Fruit fly (Drosophila melanogaster) whole organism, embryonic: ENCODE measurements around the gene kay.

Source experiments
- Atf3 ChIP-seq: fragments of 200-800 bp; sonication (Bioruptor generic); optimal IDR thresholded peaks from 3 replicates; lab custom pipeline; 2016; ENCODE audit warnings: missing biosample characterization, missing genetic modification characterization
- CG1024 ChIP-seq: fragments of 200-800 bp; sonication (Bioruptor generic); IDR thresholded peaks from 2 replicates; pipeline ENCODE4 v1.3.6; 2022; ENCODE audit warnings: missing biosample characterization, missing genetic modification characterization
- CG10321 ChIP-seq: fragments of 200-800 bp; sonication (Bioruptor generic); IDR thresholded peaks from 2 replicates; pipeline ENCODE4 v1.3.6; 2022; ENCODE audit warnings: missing biosample characterization, missing genetic modification characterization
- CG10543 ChIP-seq: fragments of 200-800 bp; sonication (Bioruptor generic); optimal IDR thresholded peaks from 3 replicates; lab custom pipeline; 2017; ENCODE audit warnings: missing biosample characterization, mild to moderate bottlenecking, missing genetic modification characterization, moderate library complexity
- CG11093 ChIP-seq: fragments of 200-800 bp; sonication (Bioruptor generic); IDR thresholded peaks from 3 replicates; pipeline ENCODE4 v1.3.6; 2022; ENCODE audit warnings: missing biosample characterization, missing genetic modification characterization
- CG12744 ChIP-seq: fragments of 200-800 bp; sonication (Bioruptor generic); optimal IDR thresholded peaks from 2 replicates; lab custom pipeline; 2016; ENCODE audit warnings: missing biosample characterization, missing genetic modification characterization
- CG12942 ChIP-seq: fragments of 200-800 bp; sonication (Bioruptor generic); optimal IDR thresholded peaks from 3 replicates; lab custom pipeline; 2016; ENCODE audit warnings: missing biosample characterization, missing genetic modification characterization
- CG1529 ChIP-seq: fragments of 200-800 bp; sonication (Bioruptor generic); optimal IDR thresholded peaks from 3 replicates; lab custom pipeline; 2018; ENCODE audit warnings: missing biosample characterization, missing genetic modification characterization
- CG17186 ChIP-seq: fragments of 200-800 bp; sonication (Bioruptor generic); optimal IDR thresholded peaks from 3 replicates; lab custom pipeline; 2017; ENCODE audit warnings: missing biosample characterization, missing genetic modification reagents, missing genetic modification characterization
- CG17328 ChIP-seq: fragments of 200-800 bp; sonication (Bioruptor generic); IDR thresholded peaks from 2 replicates; pipeline ENCODE4 v1.3.6; 2022; ENCODE audit warnings: missing biosample characterization, missing genetic modification characterization
- CG17612 ChIP-seq: fragments of 200-800 bp; sonication (Bioruptor generic); IDR thresholded peaks from 2 replicates; pipeline ENCODE4 v1.3.6; 2022; ENCODE audit warnings: missing biosample characterization, missing genetic modification characterization
- CG2129 ChIP-seq: fragments of 200-800 bp; sonication (Bioruptor generic); IDR thresholded peaks from 2 replicates; pipeline ENCODE4 v1.3.6; 2022; ENCODE audit warnings: missing biosample characterization, missing genetic modification characterization; ENCODE audit not compliant: partially characterized antibody
- CG2199 ChIP-seq: fragments of 200-800 bp; sonication (Bioruptor generic); IDR thresholded peaks from 3 replicates; pipeline ENCODE4 v1.3.6; 2022; ENCODE audit warnings: missing biosample characterization, missing genetic modification characterization
- CG2202 ChIP-seq: fragments of 200-800 bp; sonication (Bioruptor generic); optimal IDR thresholded peaks from 2 replicates; lab custom pipeline; 2018; ENCODE audit warnings: missing biosample characterization, mild to moderate bottlenecking, missing genetic modification characterization
- CG2875 ChIP-seq: fragments of 200-800 bp; sonication (Bioruptor generic); optimal IDR thresholded peaks from 2 replicates; lab custom pipeline; 2017; ENCODE audit warnings: missing biosample characterization, mild to moderate bottlenecking, missing genetic modification characterization, missing genetic modification reagents
- CG31224 ChIP-seq: fragments of 200-800 bp; sonication (Bioruptor generic); IDR thresholded peaks from 2 replicates; pipeline ENCODE4 v1.3.6; 2022; ENCODE audit warnings: missing biosample characterization, missing genetic modification characterization
- CG3726 ChIP-seq: fragments of 200-800 bp; sonication (Bioruptor generic); IDR thresholded peaks from 3 replicates; pipeline ENCODE4, ENCODE4 v1.3.6; 2022; ENCODE audit warnings: missing biosample characterization, missing genetic modification characterization
- CG5245 ChIP-seq: fragments of 200-800 bp; sonication (Bioruptor generic); optimal IDR thresholded peaks from 3 replicates; lab custom pipeline; 2016; ENCODE audit warnings: missing biosample characterization, missing genetic modification characterization
- CG6683 ChIP-seq: fragments of 200-800 bp; sonication (Bioruptor generic); optimal IDR thresholded peaks from 2 replicates; lab custom pipeline; 2017; ENCODE audit warnings: missing biosample characterization, mild to moderate bottlenecking, missing genetic modification characterization, missing genetic modification reagents
- CG9437 ChIP-seq: fragments of 200-800 bp; sonication (Bioruptor generic); optimal IDR thresholded peaks from 2 replicates; lab custom pipeline; 2018; ENCODE audit warnings: missing biosample characterization, mild to moderate bottlenecking, missing genetic modification characterization
- Ets97D ChIP-seq: fragments of 200-800 bp; sonication (Bioruptor generic); optimal IDR thresholded peaks from 3 replicates; lab custom pipeline; 2016; ENCODE audit warnings: missing biosample characterization, missing genetic modification characterization
- Hr78 ChIP-seq, 2 experiments: fragments of 200-800 bp in 1 of 2; fragments of >200 bp in 1 of 2; sonication (Bioruptor generic) in 1 of 2; optimal IDR thresholded peaks; 2 replicates each; lab custom pipeline; 2017 to 2019; ENCODE audit warnings: missing biosample characterization in 2 of 2, missing genetic modification characterization in 2 of 2, mild to moderate bottlenecking in 1 of 2, moderate library complexity in 1 of 2
- Max ChIP-seq: fragments of 200-800 bp; sonication (Bioruptor generic); optimal IDR thresholded peaks from 2 replicates; lab custom pipeline; 2016; ENCODE audit warnings: missing biosample characterization, mild to moderate bottlenecking, missing genetic modification characterization
- Nf-YA ChIP-seq: fragments of 200-800 bp; sonication (Bioruptor generic); IDR thresholded peaks from 2 replicates; pipeline ENCODE4 v1.3.6; 2022; ENCODE audit warnings: missing biosample characterization, missing genetic modification characterization
- Opbp ChIP-seq: fragments of 200-800 bp; sonication (Bioruptor generic); IDR thresholded peaks from 3 replicates; pipeline ENCODE4 v1.3.6; 2022; ENCODE audit warnings: missing biosample characterization, missing genetic modification characterization; ENCODE audit not compliant: partially characterized antibody
- Scr ChIP-seq: fragments of 200-800 bp; sonication (Bioruptor generic); IDR thresholded peaks from 2 replicates; pipeline ENCODE4 v1.3.6; 2022; ENCODE audit warnings: missing biosample characterization, missing genetic modification characterization; ENCODE audit not compliant: partially characterized antibody
- Usf ChIP-seq: fragments of 200-800 bp; sonication (Bioruptor generic); optimal IDR thresholded peaks from 2 replicates; lab custom pipeline; 2017; ENCODE audit warnings: missing genotype, missing biosample characterization, missing genetic modification characterization
- Xbp1 ChIP-seq: fragments of 200-800 bp; sonication (Bioruptor generic); optimal IDR thresholded peaks from 3 replicates; lab custom pipeline; 2016; ENCODE audit warnings: missing biosample characterization, mild to moderate bottlenecking, missing genetic modification characterization
- abd-A ChIP-seq: fragments of 200-800 bp; sonication (Bioruptor generic); optimal IDR thresholded peaks from 3 replicates; lab custom pipeline; 2019; ENCODE audit warnings: missing biosample characterization, mild to moderate bottlenecking, missing genetic modification characterization, moderate library complexity
- ac ChIP-seq: fragments of 200-800 bp; sonication (Bioruptor generic); optimal IDR thresholded peaks from 3 replicates; lab custom pipeline; 2017; ENCODE audit warnings: missing biosample characterization, mild to moderate bottlenecking, missing genetic modification characterization
- ara ChIP-seq: fragments of 200-800 bp; sonication (Bioruptor generic); IDR thresholded peaks from 2 replicates; pipeline ENCODE4 v1.3.6; 2022; ENCODE audit warnings: missing biosample characterization, missing genetic modification characterization
- az2 ChIP-seq: fragments of 200-800 bp; sonication (Bioruptor generic); optimal IDR thresholded peaks from 3 replicates; lab custom pipeline; 2016; ENCODE audit warnings: missing biosample characterization, missing genetic modification characterization
- bab2 ChIP-seq: fragments of 200-800 bp; sonication (Bioruptor generic); optimal IDR thresholded peaks from 2 replicates; lab custom pipeline; 2016; ENCODE audit warnings: missing biosample characterization, missing genetic modification characterization
- chinmo ChIP-seq: fragments of 200-800 bp; sonication (Bioruptor generic); IDR thresholded peaks from 4 replicates; pipeline ENCODE4 v1.3.6; 2022; ENCODE audit warnings: missing biosample characterization, missing genetic modification characterization; ENCODE audit not compliant: partially characterized antibody
- chn ChIP-seq: fragments of 200-800 bp; sonication (Bioruptor generic); optimal IDR thresholded peaks from 2 replicates; lab custom pipeline; 2016; ENCODE audit warnings: missing biosample characterization, missing genetic modification characterization
- eve ChIP-seq, 2 experiments: fragments of >200 bp; optimal IDR thresholded peaks; 2 replicates each; lab custom pipeline; 2017; ENCODE audit warnings: missing biosample characterization in 2 of 2, missing genetic modification characterization in 2 of 2
- eyg ChIP-seq: fragments of 200-800 bp; sonication (Bioruptor generic); optimal IDR thresholded peaks from 3 replicates; lab custom pipeline; 2016; ENCODE audit warnings: missing biosample characterization, missing genetic modification characterization
- ftz-f1 ChIP-seq: fragments of 200-800 bp; sonication (Bioruptor generic); optimal IDR thresholded peaks from 2 replicates; lab custom pipeline; 2016; ENCODE audit warnings: missing biosample characterization, missing genetic modification characterization
- gfzf ChIP-seq: fragments of 200-800 bp; sonication (Bioruptor generic); optimal IDR thresholded peaks from 2 replicates; lab custom pipeline; 2016; ENCODE audit warnings: missing biosample characterization, mild to moderate bottlenecking, missing genetic modification characterization, moderate library complexity
- ind ChIP-seq: fragments of 200-800 bp; sonication (Bioruptor generic); optimal IDR thresholded peaks from 3 replicates; lab custom pipeline; 2016; ENCODE audit warnings: missing biosample characterization, missing genetic modification characterization
- knrl ChIP-seq: fragments of 200-800 bp; sonication (Bioruptor generic); IDR thresholded peaks from 3 replicates; pipeline ENCODE4 v1.3.6; 2022; ENCODE audit warnings: missing biosample characterization, missing genetic modification characterization; ENCODE audit not compliant: partially characterized antibody
- mirr ChIP-seq: fragments of 200-800 bp; sonication (Bioruptor generic); optimal IDR thresholded peaks from 3 replicates; lab custom pipeline; 2018; ENCODE audit warnings: missing biosample characterization, mild to moderate bottlenecking, missing genetic modification characterization
- peb ChIP-seq: fragments of 200-800 bp; sonication (Bioruptor generic); IDR thresholded peaks from 2 replicates; pipeline ENCODE4 v1.3.6; 2022; ENCODE audit warnings: missing biosample characterization, missing genetic modification characterization
- pho ChIP-seq: fragments of 200-800 bp; sonication (Bioruptor generic); optimal IDR thresholded peaks from 2 replicates; lab custom pipeline; 2016; ENCODE audit warnings: missing biosample characterization, missing genetic modification characterization
- sd ChIP-seq: fragments of 200-800 bp; sonication (Bioruptor generic); optimal IDR thresholded peaks from 3 replicates; lab custom pipeline; 2018; ENCODE audit warnings: missing biosample characterization, mild to moderate bottlenecking, missing genetic modification characterization, moderate library complexity
- sim ChIP-seq: fragments of 200-800 bp; sonication (Bioruptor generic); IDR thresholded peaks from 2 replicates; pipeline ENCODE4 v1.3.6; 2022; ENCODE audit warnings: missing biosample characterization, missing genetic modification characterization
- sqz ChIP-seq: fragments of 200-800 bp; sonication (Bioruptor generic); optimal IDR thresholded peaks from 3 replicates; lab custom pipeline; 2018; ENCODE audit warnings: missing biosample characterization, mild to moderate bottlenecking, missing genetic modification characterization
- tgo ChIP-seq: fragments of 200-800 bp; sonication (Bioruptor generic); IDR thresholded peaks from 3 replicates; pipeline ENCODE4 v1.3.6; 2022; ENCODE audit warnings: missing biosample characterization, missing genetic modification characterization
- unpg ChIP-seq: fragments of 200-800 bp; sonication (Bioruptor generic); optimal IDR thresholded peaks from 3 replicates; lab custom pipeline; 2018; ENCODE audit warnings: missing biosample characterization, mild to moderate bottlenecking, missing genetic modification characterization, moderate library complexity
- wdn ChIP-seq: fragments of 200-800 bp; sonication (Bioruptor generic); IDR thresholded peaks from 2 replicates; pipeline ENCODE4 v1.3.6; 2022; ENCODE audit warnings: missing biosample characterization, missing genetic modification characterization

The kay gene

DNA sequence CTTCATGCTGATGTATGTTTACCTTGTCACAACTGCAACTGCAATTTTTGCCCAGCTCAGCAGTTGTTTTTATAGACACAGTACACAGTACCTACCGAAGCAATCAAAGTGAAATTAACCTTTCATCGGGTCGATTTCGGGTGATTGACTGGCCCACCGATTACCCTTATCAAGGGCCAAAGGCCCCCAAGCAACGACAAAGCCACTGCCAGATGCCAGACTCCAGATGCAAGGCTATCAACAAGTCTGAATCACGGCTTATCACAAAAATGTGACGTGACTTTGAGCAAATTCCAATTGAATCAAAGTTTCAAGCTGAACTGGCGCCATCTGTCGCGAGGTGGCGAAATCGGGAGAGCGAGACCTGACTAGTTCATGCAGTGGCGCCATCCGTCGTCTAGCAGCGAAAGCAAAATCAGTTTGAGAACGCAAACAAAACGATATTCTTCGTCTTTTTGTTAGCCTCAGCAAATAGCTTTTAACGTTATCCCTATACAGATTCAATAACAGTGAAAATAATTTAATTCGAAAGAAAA, 48.9 kb upstream of the kay start, which contains the start of gene Obp99b (continued):
- TF ChIP-seq CG17328 (GFP tag; lab: Robert Waterston, UW) (peak; percentile 86), CG3726 (GFP tag; lab: Robert Waterston, UW) (no peak), az2 (GFP tag; lab: Kevin White, UChicago) (peak; percentile 85), CG2199 (peak; percentile 95), Nf-YA (peak; percentile 71), Max (GFP tag; lab: Kevin White, UChicago) (peak; percentile 39), CG1024 (peak; percentile 83), mirr (GFP tag; lab: Kevin White, UChicago) (peak; percentile 88), CG17612 (GFP tag; lab: Robert Waterston, UW) (peak; percentile 57; the same call in 1 of the 2 replicates), CG17186 (GFP tag; lab: Kevin White, UChicago) (peak; percentile 85), Hr78 (GFP tag; optimal IDR thresholded peaks at IDR 0.05; lab: Kevin White, UChicago) (no peak), Atf3 (GFP tag; lab: Kevin White, UChicago) (peak; percentile 82), CG5245 (GFP tag; lab: Kevin White, UChicago) (peak; percentile 91), Opbp (GFP tag; lab: Robert Waterston, UW) (no peak), unpg (GFP tag; lab: Kevin White, UChicago) (peak; percentile 80), Ets97D (GFP tag; lab: Kevin White, UChicago) (no peak), CG10321 (GFP tag; lab: Robert Waterston, UW) (no peak), peb (GFP tag; lab: Robert Waterston, UW) (peak; percentile 30; the same call in 1 of the 2 replicates), CG12744 (GFP tag; lab: Kevin White, UChicago) (peak; percentile 3), ara (GFP tag; lab: Robert Waterston, UW) (peak; percentile 77), abd-A (tag; lab: Kevin White, UChicago) (no peak), Xbp1 (GFP tag; lab: Kevin White, UChicago) (peak; percentile 88), gfzf (GFP tag; lab: Kevin White, UChicago) (no peak), CG2202 (peak; percentile 71), sd (peak; percentile 25), CG9437 (GFP tag; lab: Kevin White, UChicago) (peak; percentile 60), Scr (GFP tag; lab: Robert Waterston, UW) (no peak), CG10543 (peak; percentile 63), chinmo (GFP tag; lab: Robert Waterston, UW) (peak; percentile 61; the same call in 1 of the 4 replicates), sim (peak; percentile 74; the same call in 1 of the 2 replicates), eyg (GFP tag; lab: Kevin White, UChicago) (peak; percentile 68), CG12942 (peak; percentile 60), CG1529 (GFP tag; lab: Kevin White, UChicago) (peak; percentile 83), ac (GFP tag; lab: Kevin White, UChicago) (peak; percentile 83), eve (GFP tag; optimal IDR thresholded peaks at IDR 0.05; lab: Kevin White, UChicago) (no peak), CG2129 (GFP tag; lab: Robert Waterston, UW) (no peak), tgo (peak; percentile 68), CG31224 (peak; percentile 58; the same call in 1 of the 2 replicates), CG2875 (GFP tag; lab: Kevin White, UChicago) (peak; percentile 90), CG11093 (GFP tag; lab: Robert Waterston, UW) (peak; percentile 56; the same call in 2 of the 3 replicates), ftz-f1 (GFP tag; lab: Kevin White, UChicago) (peak; percentile 5), sqz (GFP tag; lab: Kevin White, UChicago) (peak; percentile 85), Usf (GFP tag; lab: Kevin White, UChicago) (peak; percentile 23), chn (peak; percentile 83), pho (no peak), CG6683 (GFP tag; lab: Kevin White, UChicago) (no peak), wdn (GFP tag; lab: Robert Waterston, UW) (0 out of 2 replicates have a peak, but pooled peaks have one; percentile 46), knrl (no peak), bab2 (peak; percentile 56), ind (GFP tag; lab: Kevin White, UChicago) (peak; percentile 76)
